Worm (Caenorhabditis elegans) whole organism, midembryonic: ENCODE measurements around the gene ZC477.7.

Source experiments
- klf-2 ChIP-seq: fragments of 200-800 bp; sonication (Bioruptor generic); conservative IDR thresholded peaks from 2 replicates; pipeline ENCODE4 v1.3.6; 2022; ENCODE audit warnings: missing genetic modification reagents, missing genetic modification characterization, missing compliant biosample characterization
- tab-1 ChIP-seq: fragments of 200-800 bp; sonication (Bioruptor generic); IDR thresholded peaks from 2 replicates; pipeline ENCODE4 v1.3.6; 2022; ENCODE audit warnings: missing genetic modification characterization, missing compliant biosample characterization
- ztf-23 ChIP-seq: fragments of 200-800 bp; sonication (Bioruptor generic); IDR thresholded peaks from 2 replicates; pipeline ENCODE4 v1.3.6; 2022; ENCODE audit warnings: missing genetic modification reagents, missing genetic modification characterization, missing compliant biosample characterization
- ztf-29 ChIP-seq: fragments of 200-800 bp; sonication (Bioruptor generic); IDR thresholded peaks from 2 replicates; pipeline ENCODE4 v1.3.6; 2022; ENCODE audit warnings: missing genetic modification reagents, missing genetic modification characterization, missing compliant biosample characterization

DNA sequence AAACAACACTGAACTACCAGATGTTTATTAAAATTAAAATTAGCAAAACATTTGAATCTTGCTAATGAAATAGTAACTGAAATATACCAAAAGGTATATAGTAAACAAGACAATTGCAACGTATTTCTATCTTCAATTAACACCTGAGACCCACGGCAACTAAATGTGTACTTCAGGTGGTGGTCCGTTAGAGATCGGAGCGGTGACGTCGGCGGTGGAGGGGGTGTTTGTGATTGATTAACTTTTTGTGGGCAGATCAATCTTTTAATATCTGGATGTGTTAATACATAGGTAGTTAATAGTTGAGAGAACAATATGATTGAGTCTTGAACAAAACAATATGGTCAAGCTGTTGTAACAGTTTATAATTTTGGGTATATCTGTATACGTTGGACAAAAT is 15.2 kb downstream of the ZC477.7 start:
- TF ChIP-seq ztf-23 (no peak), klf-2 (GFP tag; lab: Robert Waterston, UW) (no peak), tab-1 (GFP tag; lab: Robert Waterston, UW) (no peak), ztf-29 (GFP tag; lab: Robert Waterston, UW) (no peak)
